Worm (Caenorhabditis elegans) whole organism, mixed stage, embryonic: Measurements from ENCODE around the gene R12C12.5.

Experiments
- ces-1 ChIP-seq: fragments of 150-350 bp; optimal IDR thresholded peaks from 2 replicates; lab custom pipeline; 2014; ENCODE audit warnings: missing biosample characterization, missing genetic modification reagents, missing genetic modification characterization
- elt-1 ChIP-seq: sonication (generic microtip); optimal IDR thresholded peaks from 2 replicates; lab custom pipeline; 2017; ENCODE audit warnings: missing genetic modification characterization, mild to moderate bottlenecking, missing compliant biosample characterization, antibody characterized with exemption, moderate library complexity, borderline replicate concordance; ENCODE audit not compliant: insufficient read depth
- elt-3 ChIP-seq: fragments of 150-350 bp; optimal IDR thresholded peaks from 2 replicates; lab custom pipeline; 2014; ENCODE audit warnings: missing biosample characterization, missing genetic modification characterization
- lin-13 ChIP-seq: fragments of 150-350 bp; optimal IDR thresholded peaks from 2 replicates; lab custom pipeline; 2014; ENCODE audit warnings: missing biosample characterization, missing genetic modification characterization
- lsy-2 ChIP-seq: fragments of 150-350 bp; optimal IDR thresholded peaks from 2 replicates; lab custom pipeline; 2014; ENCODE audit warnings: missing biosample characterization, missing genetic modification characterization
- mab-5 ChIP-seq: fragments of 150-350 bp; optimal IDR thresholded peaks from 2 replicates; lab custom pipeline; 2014; ENCODE audit warnings: missing biosample characterization, missing genetic modification characterization
- mep-1 ChIP-seq: fragments of 150-350 bp; optimal IDR thresholded peaks from 2 replicates; lab custom pipeline; 2017; ENCODE audit warnings: missing biosample characterization, missing genetic modification reagents, missing genetic modification characterization, inconsistent platforms
- nhr-12 ChIP-seq: fragments of 150-350 bp; optimal IDR thresholded peaks from 2 replicates; lab custom pipeline; 2014; ENCODE audit warnings: missing biosample characterization, missing genetic modification characterization
- nhr-237 ChIP-seq: fragments of 150-350 bp; optimal IDR thresholded peaks from 2 replicates; lab custom pipeline; 2014; ENCODE audit warnings: missing biosample characterization, missing genetic modification characterization
- pha-4 ChIP-seq: fragments of 150-350 bp; optimal IDR thresholded peaks from 2 replicates; lab custom pipeline; 2018; ENCODE audit warnings: missing biosample characterization, missing genetic modification reagents, missing genetic modification characterization
- snpc-4 ChIP-seq: fragments of 150-350 bp; optimal IDR thresholded peaks from 2 replicates; lab custom pipeline; 2014; ENCODE audit warnings: missing biosample characterization, missing genetic modification characterization
- unc-62 ChIP-seq: fragments of 150-350 bp; optimal IDR thresholded peaks from 2 replicates; lab custom pipeline; 2014; ENCODE audit warnings: missing biosample characterization, missing genetic modification reagents, missing genetic modification characterization
- ztf-11 ChIP-seq: fragments of 150-350 bp; optimal IDR thresholded peaks from 2 replicates; lab custom pipeline; 2014; ENCODE audit warnings: missing biosample characterization, missing genetic modification characterization

DNA sequence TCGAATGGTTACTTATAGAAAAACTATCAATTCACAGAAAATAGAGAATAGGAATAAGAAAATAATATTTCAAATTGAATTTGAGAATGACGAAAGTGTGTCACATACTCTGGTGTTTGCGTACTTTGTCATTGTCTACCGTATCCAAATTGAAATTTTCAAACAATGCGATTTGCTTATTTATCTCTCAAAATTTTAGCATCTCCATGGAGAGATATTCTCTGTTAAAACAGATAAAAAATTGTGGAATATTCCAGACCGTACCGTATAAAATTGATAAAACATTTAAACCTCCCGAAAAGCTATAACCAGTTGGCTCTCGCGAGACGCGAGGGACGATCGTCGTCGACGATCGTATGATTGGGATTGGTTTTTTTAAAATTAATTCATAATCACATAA is 35.8 kb upstream of the R12C12.5 start, which contains the start of gene fbf-1:
- TF ChIP-seq nhr-237 (tag; lab: Kevin White, UChicago): no peak
- no peak for TF ChIP-seq snpc-4 (tag; lab: Kevin White, UChicago)
- TF ChIP-seq mep-1: no peak
- TF ChIP-seq lin-13: no peak
- TF ChIP-seq lsy-2: no peak
- no peak for TF ChIP-seq unc-62 (GFP tag; lab: Kevin White, UChicago)
- TF ChIP-seq pha-4: no peak
- TF ChIP-seq elt-1: no peak
- TF ChIP-seq nhr-12 (tag; lab: Kevin White, UChicago): no peak
- no peak for TF ChIP-seq ces-1
- TF ChIP-seq ztf-11 (tag; lab: Kevin White, UChicago): no peak
- TF ChIP-seq elt-3 (tag; lab: Kevin White, UChicago): no peak
- no peak for TF ChIP-seq mab-5 (tag; lab: Kevin White, UChicago)
